Worm (Caenorhabditis elegans): ENCODE results near the gene dmsr-13.

DNA sequence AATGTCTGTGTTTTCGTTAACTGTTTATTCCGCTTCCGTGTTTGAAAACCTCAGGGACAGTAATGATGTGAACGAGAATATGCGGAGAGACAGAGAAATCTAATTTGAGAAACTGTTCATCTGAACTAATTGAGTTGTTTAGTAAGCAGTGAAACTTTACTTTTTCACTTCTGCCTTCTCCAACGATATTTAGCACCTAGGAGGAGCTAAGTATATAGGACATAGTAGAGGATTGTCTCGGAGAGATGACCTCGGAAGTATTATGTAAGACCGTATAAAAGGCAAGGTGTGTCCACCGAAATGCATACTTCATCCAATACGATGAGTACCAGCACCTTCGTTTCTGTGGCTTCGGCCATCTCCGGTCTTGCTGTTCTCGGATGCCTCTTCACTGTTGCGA, 9.7 kb upstream of the dmsr-13 start, which contains the start of gene col-141:
- TF ChIP-seq egl-27 (tag; optimal IDR thresholded peaks at IDR 0.05) (no peak), nhr-21 (tag; optimal IDR thresholded peaks at IDR 0.05) (no peak), unc-55 (GFP tag; optimal IDR thresholded peaks at IDR 0.05) (no peak)

Measured in whole organism, L2 larva.